Worm (Caenorhabditis elegans): ENCODE data around the gene str-249.

DNA sequence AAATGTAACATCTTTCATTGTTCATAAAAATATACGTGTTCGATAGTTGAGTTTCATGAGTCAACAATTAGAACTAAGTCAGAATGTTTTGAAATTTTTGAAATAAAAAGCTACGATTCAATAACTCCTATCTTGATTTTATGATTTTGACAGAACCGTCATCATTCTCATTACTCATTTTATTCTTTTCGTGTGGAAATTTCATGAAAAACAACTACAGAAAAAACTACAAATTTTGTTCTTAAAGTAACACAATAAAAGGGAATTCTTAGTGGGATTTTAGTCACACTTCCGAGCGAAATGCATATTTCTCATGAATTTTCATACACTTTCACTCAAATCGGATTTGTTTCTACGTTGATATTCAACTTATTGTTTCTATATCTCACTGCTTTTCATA is 9.8 kb downstream of the str-249 start, which contains the start of gene str-44:
- TF ChIP-seq aly-1 (tag; optimal IDR thresholded peaks at IDR 0.05) (no peak), tbx-37 (GFP tag; conservative IDR thresholded peaks at IDR 0.05) (no peak), ama-1 (optimal IDR thresholded peaks at IDR 0.05) (no peak), hmbx-1 (tag; optimal IDR thresholded peaks at IDR 0.05) (no peak), ceh-13 (GFP tag; optimal IDR thresholded peaks at IDR 0.05) (no peak), pes-1 (GFP tag; IDR thresholded peaks at IDR 0.05) (no peak)
